Fruit fly (Drosophila melanogaster) whole organism, embryonic: Measurements from ENCODE around the gene Cby.

Source experiments
- Adf1 ChIP-seq: fragments of 200-800 bp; sonication (Bioruptor generic); IDR thresholded peaks from 2 replicates; pipeline ENCODE4 v1.3.6; 2022; ENCODE audit warnings: missing biosample characterization, missing genetic modification characterization
- Antp ChIP-seq: fragments of 200-800 bp; sonication (Bioruptor generic); optimal IDR thresholded peaks from 3 replicates; lab custom pipeline; 2016; ENCODE audit warnings: missing biosample characterization, missing genetic modification characterization
- Atf3 ChIP-seq: fragments of 200-800 bp; sonication (Bioruptor generic); optimal IDR thresholded peaks from 3 replicates; lab custom pipeline; 2016; ENCODE audit warnings: missing biosample characterization, missing genetic modification characterization
- Bdp1 ChIP-seq: fragments of 200-800 bp; sonication (Bioruptor generic); optimal IDR thresholded peaks from 3 replicates; lab custom pipeline; 2016; ENCODE audit warnings: missing biosample characterization, missing genetic modification characterization
- CG1024 ChIP-seq: fragments of 200-800 bp; sonication (Bioruptor generic); IDR thresholded peaks from 2 replicates; pipeline ENCODE4 v1.3.6; 2022; ENCODE audit warnings: missing biosample characterization, missing genetic modification characterization
- CG12942 ChIP-seq: fragments of 200-800 bp; sonication (Bioruptor generic); optimal IDR thresholded peaks from 3 replicates; lab custom pipeline; 2016; ENCODE audit warnings: missing biosample characterization, missing genetic modification characterization
- CG14014 ChIP-seq: fragments of 200-800 bp; sonication (Bioruptor generic); IDR thresholded peaks from 2 replicates; pipeline ENCODE4 v1.3.6; 2022; ENCODE audit warnings: missing biosample characterization, missing genetic modification characterization
- CG16815 ChIP-seq: fragments of 200-800 bp; sonication (Bioruptor generic); optimal IDR thresholded peaks from 3 replicates; lab custom pipeline; 2017; ENCODE audit warnings: missing biosample characterization, mild to moderate bottlenecking, missing genetic modification characterization
- CG31365 ChIP-seq: fragments of 200-800 bp; sonication (Bioruptor generic); optimal IDR thresholded peaks from 2 replicates; lab custom pipeline; 2018; ENCODE audit warnings: missing biosample characterization, mild to moderate bottlenecking, missing genetic modification characterization
- CG31388 ChIP-seq: fragments of 200-800 bp; sonication (Bioruptor generic); optimal IDR thresholded peaks from 2 replicates; lab custom pipeline; 2016; ENCODE audit warnings: missing biosample characterization, missing genetic modification characterization
- CG3163 ChIP-seq: fragments of 200-800 bp; sonication (Bioruptor generic); optimal IDR thresholded peaks from 3 replicates; lab custom pipeline; 2016; ENCODE audit warnings: missing biosample characterization, missing genetic modification characterization
- CG32532 ChIP-seq: fragments of 200-800 bp; sonication (Bioruptor generic); IDR thresholded peaks from 2 replicates; pipeline ENCODE4 v1.3.6; 2022; ENCODE audit warnings: missing biosample characterization, missing genetic modification characterization
- CG3995 ChIP-seq: fragments of 200-800 bp; sonication (Bioruptor generic); optimal IDR thresholded peaks from 3 replicates; lab custom pipeline; 2016; ENCODE audit warnings: missing biosample characterization, missing genetic modification characterization
- CG4404 ChIP-seq: fragments of 200-800 bp; sonication (Bioruptor generic); IDR thresholded peaks from 2 replicates; pipeline ENCODE4 v1.3.6; 2022; ENCODE audit warnings: missing biosample characterization, missing genetic modification characterization
- CG4424 ChIP-seq: fragments of 200-800 bp; sonication (Bioruptor generic); optimal IDR thresholded peaks from 3 replicates; lab custom pipeline; 2016; ENCODE audit warnings: missing biosample characterization, missing genetic modification characterization
- CG4820 ChIP-seq: fragments of 200-800 bp; sonication (Bioruptor generic); optimal IDR thresholded peaks from 3 replicates; lab custom pipeline; 2016; ENCODE audit warnings: missing biosample characterization, missing genetic modification characterization
- CG5245 ChIP-seq: fragments of 200-800 bp; sonication (Bioruptor generic); optimal IDR thresholded peaks from 3 replicates; lab custom pipeline; 2016; ENCODE audit warnings: missing biosample characterization, missing genetic modification characterization
- CG6689 ChIP-seq: fragments of 200-800 bp; sonication (Bioruptor generic); IDR thresholded peaks from 2 replicates; pipeline ENCODE4 v1.3.6; 2022; ENCODE audit warnings: missing biosample characterization, missing genetic modification characterization
- CG6854 ChIP-seq: fragments of 200-800 bp; sonication (Bioruptor generic); optimal IDR thresholded peaks from 3 replicates; lab custom pipeline; 2017; ENCODE audit warnings: missing biosample characterization, mild to moderate bottlenecking, missing genetic modification characterization
- CG7786 ChIP-seq: fragments of 200-800 bp; sonication (Bioruptor generic); optimal IDR thresholded peaks from 2 replicates; lab custom pipeline; 2016; ENCODE audit warnings: missing biosample characterization, missing genetic modification characterization
- CG7963 ChIP-seq: fragments of 200-800 bp; sonication (Bioruptor generic); IDR thresholded peaks from 3 replicates; pipeline ENCODE4 v1.3.6; 2022; ENCODE audit warnings: missing biosample characterization, missing genetic modification characterization; ENCODE audit not compliant: partially characterized antibody
- CG8281 ChIP-seq: fragments of 200-800 bp; sonication (Bioruptor generic); optimal IDR thresholded peaks from 2 replicates; lab custom pipeline; 2018; ENCODE audit warnings: missing biosample characterization, mild to moderate bottlenecking, missing genetic modification characterization, moderate library complexity
- CG8944 ChIP-seq: fragments of 200-800 bp; sonication (Bioruptor generic); optimal IDR thresholded peaks from 3 replicates; lab custom pipeline; 2016; ENCODE audit warnings: missing biosample characterization, missing genetic modification characterization
- D19B ChIP-seq: fragments of 200-800 bp; sonication (Bioruptor generic); optimal IDR thresholded peaks from 2 replicates; lab custom pipeline; 2017; ENCODE audit warnings: missing biosample characterization, mild to moderate bottlenecking, missing genetic modification characterization
- Dref ChIP-seq: fragments of 200-800 bp; sonication (Bioruptor generic); IDR thresholded peaks from 2 replicates; pipeline ENCODE4 v1.3.6; 2022; ENCODE audit warnings: missing biosample characterization, missing genetic modification characterization
- Eip74EF ChIP-seq, 2 experiments: fragments of 200-800 bp in 1 of 2; fragments of >200 bp in 1 of 2; sonication (Bioruptor generic) in 1 of 2; optimal IDR thresholded peaks; 2 replicates each; lab custom pipeline; 2017 to 2019; ENCODE audit warnings: missing biosample characterization in 2 of 2, missing genetic modification characterization in 2 of 2, mild to moderate bottlenecking in 1 of 2, moderate library complexity in 1 of 2
- Hmx ChIP-seq: fragments of 200-800 bp; sonication (Bioruptor generic); optimal IDR thresholded peaks from 2 replicates; lab custom pipeline; 2016; ENCODE audit warnings: missing biosample characterization, missing genetic modification characterization
- Hsf ChIP-seq: fragments of 200-800 bp; sonication (Bioruptor generic); optimal IDR thresholded peaks from 3 replicates; lab custom pipeline; 2016; ENCODE audit warnings: missing biosample characterization, missing genetic modification characterization
- Kr ChIP-seq: fragments of 200-800 bp; sonication (Bioruptor generic); optimal IDR thresholded peaks from 2 replicates; lab custom pipeline; 2017; ENCODE audit warnings: missing biosample characterization, mild to moderate bottlenecking, missing genetic modification characterization
- Med ChIP-seq: fragments of 200-800 bp; sonication (Bioruptor generic); peaks from one replicate; lab custom pipeline; 2016; ENCODE audit warnings: missing biosample characterization, missing genetic modification characterization, mild to moderate bottlenecking, inconsistent platforms, moderate library complexity
- Meics ChIP-seq: fragments of 200-800 bp; sonication (Bioruptor generic); optimal IDR thresholded peaks from 2 replicates; lab custom pipeline; 2017; ENCODE audit warnings: missing biosample characterization, mild to moderate bottlenecking, missing genetic modification characterization
- NfI ChIP-seq: fragments of 200-800 bp; sonication (Bioruptor generic); optimal IDR thresholded peaks from 3 replicates; lab custom pipeline; 2018; ENCODE audit warnings: missing biosample characterization, mild to moderate bottlenecking, missing genetic modification characterization, moderate library complexity
- Opbp ChIP-seq: fragments of 200-800 bp; sonication (Bioruptor generic); IDR thresholded peaks from 3 replicates; pipeline ENCODE4 v1.3.6; 2022; ENCODE audit warnings: missing biosample characterization, missing genetic modification characterization; ENCODE audit not compliant: partially characterized antibody
- Poxn ChIP-seq: fragments of 200-800 bp; sonication (Bioruptor generic); IDR thresholded peaks from 2 replicates; pipeline ENCODE4 v1.3.6; 2022; ENCODE audit warnings: missing biosample characterization, missing genetic modification characterization
- Rfx ChIP-seq: fragments of 200-800 bp; sonication (Bioruptor generic); IDR thresholded peaks from 2 replicates; pipeline ENCODE4 v1.3.6; 2022; ENCODE audit warnings: missing biosample characterization, missing genetic modification characterization
- Sry-δ ChIP-seq: fragments of 200-800 bp; sonication (Bioruptor generic); optimal IDR thresholded peaks from 2 replicates; lab custom pipeline; 2016; ENCODE audit warnings: missing biosample characterization, missing genetic modification characterization
- az2 ChIP-seq: fragments of 200-800 bp; sonication (Bioruptor generic); optimal IDR thresholded peaks from 3 replicates; lab custom pipeline; 2016; ENCODE audit warnings: missing biosample characterization, missing genetic modification characterization
- bab2 ChIP-seq: fragments of 200-800 bp; sonication (Bioruptor generic); optimal IDR thresholded peaks from 2 replicates; lab custom pipeline; 2016; ENCODE audit warnings: missing biosample characterization, missing genetic modification characterization
- bcd ChIP-seq: fragments of 200-800 bp; sonication (Bioruptor generic); optimal IDR thresholded peaks from 2 replicates; lab custom pipeline; 2017; ENCODE audit warnings: missing biosample characterization, mild to moderate bottlenecking, missing genetic modification characterization
- btn ChIP-seq: fragments of 200-800 bp; sonication (Bioruptor generic); optimal IDR thresholded peaks from 2 replicates; lab custom pipeline; 2016; ENCODE audit warnings: missing biosample characterization, missing genetic modification characterization
- ci ChIP-seq: fragments of 200-800 bp; sonication (Bioruptor generic); IDR thresholded peaks from 3 replicates; pipeline ENCODE4 v1.3.6; 2022; ENCODE audit warnings: missing biosample characterization, missing genetic modification characterization
- lbe ChIP-seq: fragments of 200-800 bp; sonication (Bioruptor generic); optimal IDR thresholded peaks from 2 replicates; lab custom pipeline; 2016; ENCODE audit warnings: missing biosample characterization, mild to moderate bottlenecking, missing genetic modification characterization
- mam ChIP-seq: fragments of 200-800 bp; sonication (Bioruptor generic); optimal IDR thresholded peaks from 3 replicates; lab custom pipeline; 2016; ENCODE audit warnings: missing biosample characterization, missing genetic modification characterization
- odd ChIP-seq: fragments of 200-800 bp; sonication (Bioruptor generic); optimal IDR thresholded peaks from 2 replicates; lab custom pipeline; 2017; ENCODE audit warnings: missing biosample characterization, mild to moderate bottlenecking, missing genetic modification characterization
- phol ChIP-seq: fragments of 200-800 bp; sonication (Bioruptor generic); optimal IDR thresholded peaks from 3 replicates; lab custom pipeline; 2018; ENCODE audit warnings: missing biosample characterization, mild to moderate bottlenecking, missing genetic modification characterization, moderate library complexity
- ranshi ChIP-seq: fragments of 200-800 bp; sonication (Bioruptor generic); IDR thresholded peaks from 2 replicates; pipeline ENCODE4 v1.3.6; 2022; ENCODE audit warnings: missing biosample characterization, missing genetic modification characterization
- ro ChIP-seq: fragments of 200-800 bp; sonication (Bioruptor generic); IDR thresholded peaks from 2 replicates; pipeline ENCODE4 v1.3.6; 2022; ENCODE audit warnings: missing biosample characterization, missing genetic modification characterization
- slbo ChIP-seq: fragments of 200-800 bp; sonication (Bioruptor generic); IDR thresholded peaks from 2 replicates; pipeline ENCODE4 v1.3.6; 2022; ENCODE audit warnings: missing biosample characterization, missing genetic modification characterization
- trh ChIP-seq: fragments of 200-800 bp; sonication (Bioruptor generic); optimal IDR thresholded peaks from 2 replicates; lab custom pipeline; 2016; ENCODE audit warnings: missing biosample characterization, missing genetic modification characterization
- ttk ChIP-seq: fragments of 200-800 bp; sonication (Bioruptor generic); IDR thresholded peaks from 2 replicates; pipeline ENCODE4 v2.1.2; 2022; ENCODE audit warnings: missing biosample characterization, missing genetic modification characterization
- zen ChIP-seq: fragments of 200-800 bp; sonication (Bioruptor generic); optimal IDR thresholded peaks from 3 replicates; lab custom pipeline; 2018; ENCODE audit warnings: missing biosample characterization, mild to moderate bottlenecking, missing genetic modification characterization, moderate library complexity

Gene Cby

DNA sequence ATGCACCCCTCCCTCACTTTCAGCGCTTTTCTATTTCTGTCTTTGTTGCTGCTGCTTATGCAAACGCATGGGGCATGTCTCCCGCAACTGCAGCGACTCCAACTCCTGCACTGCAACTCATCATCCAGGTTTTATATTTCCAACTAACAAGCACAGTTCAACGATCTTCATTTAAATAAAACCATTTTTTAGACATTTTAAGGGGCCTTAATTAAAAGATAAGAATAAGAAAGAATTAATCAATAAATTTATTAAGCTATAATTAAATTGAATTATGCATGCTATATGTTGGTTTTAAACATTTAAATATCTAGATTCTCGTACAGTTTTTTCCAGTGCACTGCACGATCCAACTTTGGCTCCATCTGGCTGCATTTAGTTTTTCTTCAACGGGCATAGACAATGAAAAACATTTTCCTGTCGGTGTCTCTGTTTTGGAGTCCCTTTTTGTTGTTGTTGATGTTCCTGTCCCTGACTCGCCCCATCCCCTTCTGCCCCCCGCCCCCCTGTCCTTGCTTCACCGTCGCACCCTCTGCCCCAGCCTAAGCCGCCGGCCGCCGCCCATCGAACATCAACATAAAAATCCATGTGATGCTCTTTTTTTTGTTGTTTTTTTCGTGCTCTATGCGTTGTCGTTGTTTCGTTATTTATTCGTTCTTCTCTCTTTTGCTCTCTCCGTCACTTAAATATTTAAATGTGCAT lies 38.9 kb upstream of the Cby start (continued):
- TF ChIP-seq zen = peak; percentile 63
- peak; percentile 74 for TF ChIP-seq az2 (GFP tag; lab: Kevin White, UChicago)
- TF ChIP-seq CG1024 (GFP tag; lab: Robert Waterston, UW) = no peak; the same call in 1 of the 2 replicates
- no peak for TF ChIP-seq Bdp1
- peak; percentile 77 for TF ChIP-seq CG16815 (GFP tag; lab: Kevin White, UChicago)
- no peak for TF ChIP-seq CG8944
- no peak for TF ChIP-seq ttk (GFP tag; lab: Robert Waterston, UW)
- TF ChIP-seq odd = no peak
- no peak; the same call in 1 of the 2 replicates for TF ChIP-seq CG4404 (GFP tag; lab: Robert Waterston, UW)
- peak; percentile 14 for TF ChIP-seq CG5245 (GFP tag; lab: Kevin White, UChicago)
- TF ChIP-seq CG4424 = peak; percentile 86
- no peak for TF ChIP-seq mam (GFP tag; lab: Kevin White, UChicago)
- TF ChIP-seq CG6689 (GFP tag; lab: Robert Waterston, UW) = peak; percentile 72
- no peak for TF ChIP-seq CG31388 (GFP tag; lab: Kevin White, UChicago)
- TF ChIP-seq CG4820 (GFP tag; lab: Kevin White, UChicago) = peak; percentile 68
- peak; percentile 8 for TF ChIP-seq CG12942 (GFP tag; lab: Kevin White, UChicago)
- TF ChIP-seq Opbp (GFP tag; lab: Robert Waterston, UW) = peak; percentile 14; the same call in 1 of the 3 replicates
- no peak for TF ChIP-seq CG32532 (GFP tag; lab: Robert Waterston, UW)
- TF ChIP-seq Kr (GFP tag; lab: Kevin White, UChicago) = no peak
- peak; percentile 53; the same call in 1 of the 2 replicates for TF ChIP-seq ranshi (GFP tag; lab: Robert Waterston, UW)
- TF ChIP-seq Sry-δ = no peak
- peak in 1 of 2 experiments; percentile 57 for TF ChIP-seq Eip74EF (GFP tag; optimal IDR thresholded peaks at IDR 0.05; lab: Kevin White, UChicago)
- TF ChIP-seq CG31365 (tag; lab: Kevin White, UChicago) = no peak
- TF ChIP-seq trh = no peak
- no peak for TF ChIP-seq CG14014 (GFP tag; lab: Robert Waterston, UW)
- TF ChIP-seq CG7963 (GFP tag; lab: Robert Waterston, UW) = no peak
- TF ChIP-seq phol (tag; lab: Kevin White, UChicago) = peak; percentile 89
- no peak for TF ChIP-seq CG6854 (GFP tag; lab: Kevin White, UChicago)
- no peak for TF ChIP-seq Atf3 (GFP tag; lab: Kevin White, UChicago)
- TF ChIP-seq ci (GFP tag; lab: Robert Waterston, UW) = peak; percentile 73; the same call in 2 of the 3 replicates
- no peak for TF ChIP-seq bab2
- no peak for TF ChIP-seq Rfx (GFP tag; lab: Robert Waterston, UW)
- TF ChIP-seq Antp (GFP tag; lab: Kevin White, UChicago) = no peak
- TF ChIP-seq CG8281 (tag; lab: Kevin White, UChicago) = peak; percentile 28
- no peak for TF ChIP-seq slbo (GFP tag; lab: Robert Waterston, UW)
- TF ChIP-seq CG7786 = no peak
- no peak for TF ChIP-seq Meics (GFP tag; lab: Kevin White, UChicago)
- peak; percentile 41 for TF ChIP-seq Hsf (GFP tag; lab: Kevin White, UChicago)
- peak; percentile 59 for TF ChIP-seq bcd (GFP tag; lab: Kevin White, UChicago)
- TF ChIP-seq NfI (GFP tag; lab: Kevin White, UChicago) = no peak
- TF ChIP-seq Hmx (GFP tag; lab: Kevin White, UChicago) = no peak
- no peak for TF ChIP-seq Adf1 (GFP tag; lab: Robert Waterston, UW)
- TF ChIP-seq Med (GFP tag; lab: Kevin White, UChicago) = no peak
- no peak for TF ChIP-seq CG3995 (GFP tag; lab: Kevin White, UChicago)
- no peak for TF ChIP-seq D19B
- no peak for TF ChIP-seq CG3163 (GFP tag; lab: Kevin White, UChicago)
- TF ChIP-seq btn (GFP tag; lab: Kevin White, UChicago) = no peak
- no peak for TF ChIP-seq lbe (GFP tag; lab: Kevin White, UChicago)
- no peak for TF ChIP-seq Dref (GFP tag; lab: Robert Waterston, UW)
- no peak for TF ChIP-seq Poxn (GFP tag; lab: Robert Waterston, UW)
- TF ChIP-seq ro (GFP tag; lab: Robert Waterston, UW) = peak; percentile 35; the same call in 1 of the 2 replicates
